Worm (Caenorhabditis elegans) whole organism, young adult: ENCODE data around the gene lrpc-1.
A peak's percentile ranks its signal among the peaks of the same experiment; 100 is the strongest.

ENCODE experiments used
- B0336.3 ChIP-seq: fragments of 200-800 bp; sonication (Bioruptor generic); IDR thresholded peaks from 2 replicates; pipeline ENCODE4 v1.3.6; 2022; ENCODE audit warnings: missing genetic modification characterization, missing compliant biosample characterization
- C06A6.2 ChIP-seq: fragments of 200-800 bp; sonication (Bioruptor generic); conservative IDR thresholded peaks from 2 replicates; pipeline ENCODE4 v1.3.6; 2022; ENCODE audit warnings: missing genetic modification characterization, missing compliant biosample characterization
- F10E7.11 ChIP-seq: sonication (generic microtip); optimal IDR thresholded peaks from 2 replicates; lab custom pipeline; 2017; ENCODE audit warnings: mild to moderate bottlenecking, missing genetic modification characterization, moderate library complexity, missing compliant biosample characterization
- F22D6.2 ChIP-seq: sonication (generic microtip); optimal IDR thresholded peaks from 2 replicates; lab custom pipeline; 2016; ENCODE audit warnings: mild to moderate bottlenecking, missing genetic modification characterization, missing compliant biosample characterization
- F33H1.4 ChIP-seq: fragments of 200-800 bp; sonication (Bioruptor generic); IDR thresholded peaks from 2 replicates; pipeline ENCODE4 v1.3.6; 2022; ENCODE audit warnings: missing genetic modification reagents, missing genetic modification characterization, missing compliant biosample characterization
- F39B2.1 ChIP-seq: fragments of 200-800 bp; sonication (Bioruptor generic); IDR thresholded peaks from 2 replicates; pipeline ENCODE4 v1.3.6; 2022; ENCODE audit warnings: missing genetic modification reagents, missing genetic modification characterization, missing compliant biosample characterization
- F49E8.2 ChIP-seq: sonication (generic microtip); optimal IDR thresholded peaks from 3 replicates; lab custom pipeline; 2017; ENCODE audit warnings: missing genetic modification characterization, mild to moderate bottlenecking, missing compliant biosample characterization, antibody characterized with exemption, moderate library complexity; ENCODE audit not compliant: insufficient read depth
- F57C9.4 ChIP-seq: sonication (generic microtip); optimal IDR thresholded peaks from 2 replicates; lab custom pipeline; 2017; ENCODE audit warnings: mild to moderate bottlenecking, missing genetic modification characterization, missing compliant biosample characterization
- Y53G8AR.9 ChIP-seq: fragments of 200-800 bp; sonication (Bioruptor generic); conservative IDR thresholded peaks from 2 replicates; pipeline ENCODE4 v1.3.6; 2022; ENCODE audit warnings: missing genetic modification reagents, missing genetic modification characterization, missing compliant biosample characterization
- Y56A3A.18 ChIP-seq: fragments of 200-800 bp; sonication (Bioruptor generic); IDR thresholded peaks from 2 replicates; pipeline ENCODE4 v1.3.6; 2022; ENCODE audit warnings: missing genetic modification reagents, missing genetic modification characterization, missing compliant biosample characterization
- Y67H2A.10 ChIP-seq: fragments of 200-800 bp; sonication (Bioruptor generic); conservative IDR thresholded peaks from 2 replicates; pipeline ENCODE4 v1.3.6; 2022; ENCODE audit warnings: missing genetic modification reagents, missing genetic modification characterization, missing compliant biosample characterization
- ZK185.1 ChIP-seq: sonication (generic microtip); optimal IDR thresholded peaks from 2 replicates; lab custom pipeline; 2016; ENCODE audit warnings: mild to moderate bottlenecking, missing genetic modification characterization, missing compliant biosample characterization; ENCODE audit not compliant: poor library complexity, severe bottlenecking
- atf-7 ChIP-seq: sonication (generic microtip); optimal IDR thresholded peaks from 2 replicates; lab custom pipeline; 2017; ENCODE audit warnings: mild to moderate bottlenecking, missing genetic modification characterization, missing compliant biosample characterization
- attf-5 ChIP-seq: fragments of 200-800 bp; sonication (Bioruptor generic); optimal IDR thresholded peaks from 2 replicates; lab custom pipeline; 2018; ENCODE audit warnings: mild to moderate bottlenecking, missing genetic modification characterization, missing compliant biosample characterization
- attf-6 ChIP-seq: fragments of 200-800 bp; sonication (Bioruptor generic); IDR thresholded peaks from 2 replicates; pipeline ENCODE4 v1.3.6; 2022; ENCODE audit warnings: missing genetic modification reagents, missing genetic modification characterization, missing compliant biosample characterization
- cebp-1 ChIP-seq, 2 experiments: fragments of 200-800 bp in 1 of 2; sonication (Bioruptor generic) in 1 of 2; sonication (generic microtip) in 1 of 2; IDR thresholded peaks in 1 of 2; optimal IDR thresholded peaks in 1 of 2; 2 replicates each; pipeline versions ENCODE4 v1.3.6 to Lab custom; 2017 to 2022; ENCODE audit warnings: missing compliant biosample characterization in 2 of 2, missing genetic modification characterization in 2 of 2, mild to moderate bottlenecking in 1 of 2, missing genetic modification reagents in 1 of 2, moderate library complexity in 1 of 2
- cebp-2 ChIP-seq: fragments of 200-800 bp; sonication (Bioruptor generic); IDR thresholded peaks from 2 replicates; pipeline ENCODE4 v1.3.6; 2022; ENCODE audit warnings: missing genetic modification characterization, missing compliant biosample characterization
- ceh-100 ChIP-seq: fragments of 200-800 bp; sonication (Bioruptor generic); IDR thresholded peaks from 2 replicates; pipeline ENCODE4 v1.3.6; 2022; ENCODE audit warnings: missing genetic modification reagents, missing genetic modification characterization, missing compliant biosample characterization
- dpff-1 ChIP-seq: sonication (generic microtip); optimal IDR thresholded peaks from 2 replicates; lab custom pipeline; 2017; ENCODE audit warnings: mild to moderate bottlenecking, missing genetic modification characterization, missing compliant biosample characterization
- dpl-1 ChIP-seq: fragments of 150-350 bp; optimal IDR thresholded peaks from 2 replicates; lab custom pipeline; 2014; ENCODE audit warnings: missing biosample characterization, missing genetic modification reagents, missing genetic modification characterization
- egl-18 ChIP-seq: fragments of 200-800 bp; sonication (Bioruptor generic); IDR thresholded peaks from 2 replicates; pipeline ENCODE4 v1.3.6; 2022; ENCODE audit warnings: missing genetic modification reagents, missing genetic modification characterization, missing compliant biosample characterization
- gei-17 ChIP-seq: fragments of 200-800 bp; sonication (Bioruptor generic); optimal IDR thresholded peaks from 2 replicates; lab custom pipeline; 2018; ENCODE audit warnings: mild to moderate bottlenecking, missing genetic modification characterization, missing compliant biosample characterization
- hmg-1.2 ChIP-seq: fragments of 200-800 bp; sonication (Bioruptor generic); IDR thresholded peaks from 2 replicates; pipeline ENCODE4 v1.3.6; 2022; ENCODE audit warnings: missing genetic modification reagents, missing genetic modification characterization, missing compliant biosample characterization
- hsf-1 ChIP-seq: fragments of 200-800 bp; sonication (Bioruptor generic); IDR thresholded peaks from 2 replicates; pipeline ENCODE4 v1.3.6; 2022; ENCODE audit warnings: missing genetic modification reagents, missing genetic modification characterization, missing compliant biosample characterization
- lin-26 ChIP-seq: fragments of 200-800 bp; sonication (Bioruptor generic); IDR thresholded peaks from 2 replicates; pipeline ENCODE4 v1.3.6; 2022; ENCODE audit warnings: missing genetic modification reagents, missing genetic modification characterization, missing compliant biosample characterization
- lin-35 ChIP-seq, 3 experiments: fragments of 150-350 bp in 2 of 3; sonication (generic microtip) in 1 of 3; optimal IDR thresholded peaks; 2 replicates each; lab custom pipeline; 2014 to 2018; ENCODE audit warnings: missing biosample characterization in 3 of 3, missing genetic modification characterization in 3 of 3, missing genetic modification reagents in 3 of 3
- lin-40 ChIP-seq: sonication (generic microtip); optimal IDR thresholded peaks from 2 replicates; lab custom pipeline; 2016; ENCODE audit warnings: missing genetic modification characterization, mild to moderate bottlenecking, missing compliant biosample characterization, missing genotype, missing genetic modification reagents
- lir-1 ChIP-seq: fragments of 200-800 bp; sonication (Bioruptor generic); conservative IDR thresholded peaks from 2 replicates; pipeline ENCODE4 v1.3.6; 2022; ENCODE audit warnings: missing genetic modification reagents, missing genetic modification characterization, missing compliant biosample characterization
- madf-10 ChIP-seq: sonication (generic microtip); optimal IDR thresholded peaks from 2 replicates; lab custom pipeline; 2016; ENCODE audit warnings: mild to moderate bottlenecking, missing genetic modification characterization, missing compliant biosample characterization
- madf-3 ChIP-seq: fragments of 200-800 bp; sonication (Bioruptor generic); IDR thresholded peaks from 2 replicates; pipeline ENCODE4 v1.3.6; 2022; ENCODE audit warnings: missing genetic modification reagents, missing genetic modification characterization, missing compliant biosample characterization
- madf-8 ChIP-seq: fragments of 200-800 bp; sonication (Bioruptor generic); conservative IDR thresholded peaks from 2 replicates; pipeline ENCODE4 v1.3.6; 2022; ENCODE audit warnings: missing genetic modification reagents, missing genetic modification characterization, missing compliant biosample characterization
- mel-28 ChIP-seq: sonication (generic microtip); optimal IDR thresholded peaks from 2 replicates; lab custom pipeline; 2016; ENCODE audit warnings: borderline replicate concordance, mild to moderate bottlenecking, missing genetic modification characterization, missing compliant biosample characterization
- nfyb-1 ChIP-seq: fragments of 200-800 bp; sonication (Bioruptor generic); IDR thresholded peaks from 2 replicates; pipeline ENCODE4 v1.3.6; 2022; ENCODE audit warnings: missing genetic modification reagents, missing genetic modification characterization, missing compliant biosample characterization
- nhr-120 ChIP-seq: fragments of 200-800 bp; sonication (Bioruptor generic); IDR thresholded peaks from 2 replicates; pipeline ENCODE4 v1.3.6; 2022; ENCODE audit warnings: missing genetic modification characterization, missing compliant biosample characterization
- nhr-80 ChIP-seq: sonication (generic microtip); optimal IDR thresholded peaks from 2 replicates; lab custom pipeline; 2016; ENCODE audit warnings: missing genetic modification characterization, missing compliant biosample characterization
- rec-8 ChIP-seq, 2 experiments: sonication (generic microtip); optimal IDR thresholded peaks; 2 replicates each; lab custom pipeline; 2016; ENCODE audit warnings: mild to moderate bottlenecking in 2 of 2, missing genetic modification characterization in 2 of 2, missing genetic modification reagents in 2 of 2, missing genotype in 2 of 2, missing biosample characterization in 1 of 2, missing compliant biosample characterization in 1 of 2, moderate library complexity in 1 of 2
- snpc-1.3 ChIP-seq: sonication (generic microtip); optimal IDR thresholded peaks from 2 replicates; lab custom pipeline; 2017; ENCODE audit warnings: missing genetic modification characterization, mild to moderate bottlenecking, missing compliant biosample characterization, antibody characterized with exemption, moderate library complexity, missing genotype, missing genetic modification reagents; ENCODE audit not compliant: insufficient read depth
- snpc-3.4 ChIP-seq: sonication (generic microtip); optimal IDR thresholded peaks from 2 replicates; lab custom pipeline; 2017; ENCODE audit warnings: missing genetic modification characterization, mild to moderate bottlenecking, missing compliant biosample characterization, antibody characterized with exemption, moderate library complexity, missing genotype, missing genetic modification reagents
- snpc-4 ChIP-seq, 5 experiments: fragments of 150-350 bp in 1 of 5; sonication (generic microtip) in 4 of 5; optimal IDR thresholded peaks; 2 replicates each; lab custom pipeline; 2014 to 2018; ENCODE audit warnings: missing genetic modification characterization in 5 of 5, missing biosample characterization in 3 of 5, antibody characterized with exemption in 2 of 5, mild to moderate bottlenecking in 2 of 5, missing compliant biosample characterization in 2 of 5, missing genotype in 2 of 5, moderate library complexity in 2 of 5, missing genetic modification reagents in 1 of 5
- tbp1 ChIP-seq: fragments of 200-800 bp; sonication (Bioruptor generic); optimal IDR thresholded peaks from 2 replicates; lab custom pipeline; 2018; ENCODE audit warnings: mild to moderate bottlenecking, missing genetic modification characterization, missing compliant biosample characterization
- zfh-2 ChIP-seq: fragments of 200-800 bp; sonication (Bioruptor generic); conservative IDR thresholded peaks from 2 replicates; pipeline ENCODE4 v1.3.6; 2022; ENCODE audit warnings: missing genetic modification reagents, missing genetic modification characterization, missing compliant biosample characterization
- ztf-18 ChIP-seq: sonication (generic microtip); optimal IDR thresholded peaks from 2 replicates; lab custom pipeline; 2016; ENCODE audit warnings: missing genotype, mild to moderate bottlenecking, missing genetic modification characterization, missing compliant biosample characterization
- ztf-22 ChIP-seq: fragments of 200-800 bp; sonication (Bioruptor generic); optimal IDR thresholded peaks from 2 replicates; lab custom pipeline; 2018; ENCODE audit warnings: mild to moderate bottlenecking, missing genetic modification characterization, moderate library complexity, missing compliant biosample characterization
- ztf-25 ChIP-seq: fragments of 200-800 bp; sonication (Bioruptor generic); IDR thresholded peaks from 2 replicates; pipeline ENCODE4 v1.3.6; 2022; ENCODE audit warnings: missing genetic modification reagents, missing genetic modification characterization, missing compliant biosample characterization
- ztf-28 ChIP-seq: fragments of 200-800 bp; sonication (Bioruptor generic); IDR thresholded peaks from 2 replicates; pipeline ENCODE4 v1.3.6; 2022; ENCODE audit warnings: missing genetic modification reagents, missing genetic modification characterization, missing compliant biosample characterization
- ztf-3 ChIP-seq: fragments of 200-800 bp; sonication (Bioruptor generic); optimal IDR thresholded peaks from 2 replicates; lab custom pipeline; 2018; ENCODE audit warnings: mild to moderate bottlenecking, missing genetic modification characterization, missing compliant biosample characterization

The lrpc-1 gene

DNA sequence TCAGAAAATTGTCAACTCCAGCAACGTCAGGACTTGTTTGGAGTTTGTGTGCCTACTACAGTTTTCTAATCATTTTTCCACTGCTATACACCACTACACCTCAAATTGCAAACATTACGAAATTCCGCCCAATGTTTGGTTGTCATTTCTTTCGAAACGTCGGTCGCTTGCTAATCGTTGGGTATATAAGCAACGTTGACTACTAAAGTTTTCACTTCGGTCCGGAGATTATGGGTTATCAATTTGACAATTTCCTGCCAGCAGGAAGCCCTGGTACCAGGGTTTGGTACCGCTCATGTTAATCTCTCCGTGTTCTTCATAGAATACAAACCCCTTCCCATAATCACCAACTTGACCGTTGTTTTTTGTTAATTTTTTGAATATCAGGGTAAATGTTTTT lies 37.0 kb downstream of the lrpc-1 start (continued):
- peak; percentile 83 for TF ChIP-seq cebp-1 (GFP tag; IDR thresholded peaks at IDR 0.05; lab: Robert Waterston, UW)
- peak; percentile 95 for TF ChIP-seq cebp-1 (tag; optimal IDR thresholded peaks at IDR 0.05; lab: Kevin White, UChicago)
- no peak for TF ChIP-seq Y67H2A.10 (GFP tag; lab: Robert Waterston, UW)
- TF ChIP-seq lin-26 (GFP tag; lab: Robert Waterston, UW), result no peak
- no peak for TF ChIP-seq lir-1 (GFP tag; lab: Robert Waterston, UW)
- no peak for TF ChIP-seq egl-18 (GFP tag; lab: Robert Waterston, UW)
- TF ChIP-seq ztf-18, result no peak
- peak; percentile 53 for TF ChIP-seq lin-40 (tag; lab: Kevin White, UChicago)
- no peak for TF ChIP-seq F33H1.4
- TF ChIP-seq ztf-3 (GFP tag; lab: Kevin White, UChicago), result no peak
- no peak for TF ChIP-seq ztf-25 (GFP tag; lab: Robert Waterston, UW)
- TF ChIP-seq hmg-1.2 (GFP tag; lab: Robert Waterston, UW), result no peak
- no peak for TF ChIP-seq Y53G8AR.9 (GFP tag; lab: Robert Waterston, UW)
- TF ChIP-seq F22D6.2, result no peak
- no peak for TF ChIP-seq nhr-120
- peak; percentile 66 for TF ChIP-seq nhr-80 (tag; lab: Kevin White, UChicago)
- TF ChIP-seq ztf-22 (GFP tag; lab: Kevin White, UChicago), result no peak
- peak; percentile 35 for TF ChIP-seq madf-10 (tag; lab: Kevin White, UChicago)
- no peak for TF ChIP-seq Y56A3A.18 (GFP tag; lab: Robert Waterston, UW)
- TF ChIP-seq snpc-1.3 (tag; lab: Kevin White, UChicago), result no peak
- TF ChIP-seq mel-28 (tag; lab: Kevin White, UChicago), result no peak
- no peak for TF ChIP-seq ceh-100 (GFP tag; lab: Robert Waterston, UW)
- no peak for TF ChIP-seq F49E8.2 (tag; lab: Kevin White, UChicago)
- TF ChIP-seq ZK185.1, result peak; percentile 50
- TF ChIP-seq cebp-2 (GFP tag; lab: Robert Waterston, UW), result no peak
- TF ChIP-seq ztf-28, result no peak
- no peak for TF ChIP-seq dpff-1 (tag; lab: Kevin White, UChicago)
- TF ChIP-seq atf-7 (tag; lab: Kevin White, UChicago), result no peak
- TF ChIP-seq nfyb-1 (GFP tag; lab: Robert Waterston, UW), result peak; percentile 74
- no peak for TF ChIP-seq attf-6
- no peak for TF ChIP-seq zfh-2
- TF ChIP-seq snpc-4 (GFP tag; optimal IDR thresholded peaks at IDR 0.05; lab: Kevin White, UChicago), result peak; percentile 78
- peak; percentile 92 to 99 (median 98) for TF ChIP-seq snpc-4 (tag; optimal IDR thresholded peaks at IDR 0.05; lab: Kevin White, UChicago)
- no peak for TF ChIP-seq F10E7.11
- TF ChIP-seq gei-17 (GFP tag; lab: Kevin White, UChicago), result peak; percentile 14
- TF ChIP-seq F57C9.4 (tag; lab: Kevin White, UChicago), result no peak
- peak; percentile 27 for TF ChIP-seq tbp1 (GFP tag; lab: Kevin White, UChicago)
- no peak for TF ChIP-seq lin-35 (GFP tag; optimal IDR thresholded peaks at IDR 0.05; lab: Kevin White, UChicago)
- no peak for TF ChIP-seq F39B2.1 (GFP tag; lab: Robert Waterston, UW)
- TF ChIP-seq B0336.3 (GFP tag; lab: Robert Waterston, UW), result no peak
- no peak for TF ChIP-seq dpl-1 (GFP tag; lab: Kevin White, UChicago)
- TF ChIP-seq rec-8 (tag; optimal IDR thresholded peaks at IDR 0.05; lab: Kevin White, UChicago), result no peak
- peak; percentile 4 for TF ChIP-seq attf-5
- TF ChIP-seq C06A6.2 (GFP tag; lab: Robert Waterston, UW), result no peak; the same call in 1 of the 2 replicates
- TF ChIP-seq hsf-1 (GFP tag; lab: Robert Waterston, UW), result no peak
- no peak for TF ChIP-seq madf-3 (GFP tag; lab: Robert Waterston, UW)
- TF ChIP-seq madf-8, result no peak
- no peak for TF ChIP-seq snpc-3.4 (tag; lab: Kevin White, UChicago)
